Worm (Caenorhabditis elegans): Measurements from ENCODE around the gene bre-5.

DNA sequence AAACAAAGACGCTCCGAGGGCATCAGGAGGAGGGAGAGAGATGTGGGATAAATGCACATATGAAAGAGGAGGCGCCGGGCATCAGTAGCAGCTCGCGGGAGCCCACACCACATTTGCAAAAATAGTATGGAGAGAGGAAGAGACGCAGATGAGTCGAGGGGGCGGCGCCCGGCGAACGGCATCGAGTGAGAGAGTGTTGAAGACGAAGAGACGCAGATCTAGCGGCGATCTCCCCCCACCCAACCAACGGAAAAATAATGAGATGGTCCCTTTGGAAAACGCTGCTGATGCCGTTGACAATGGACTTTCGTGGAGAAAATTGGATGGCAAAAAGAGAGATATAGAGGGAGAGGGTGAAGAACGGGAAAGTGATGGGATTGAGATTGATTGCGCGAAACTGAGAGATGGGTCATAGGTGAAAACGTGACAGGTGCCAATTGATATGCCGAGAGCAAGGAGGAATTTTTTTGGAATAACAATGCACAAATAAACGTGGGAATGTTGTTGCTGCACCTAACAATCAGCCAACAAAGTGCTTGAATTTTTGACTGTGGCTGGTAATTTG is 38.5 kb downstream of the bre-5 start:
- TF ChIP-seq nhr-76 (tag; optimal IDR thresholded peaks at IDR 0.05) (no peak), unc-39 (tag; optimal IDR thresholded peaks at IDR 0.05) (no peak), drap-1 (GFP tag; optimal IDR thresholded peaks at IDR 0.05) (peak; percentile 7)

Data from whole organism, mixed stage, embryonic.